Worm (Caenorhabditis elegans): ENCODE results near the gene lir-3.

lir-3 gene

ce11 chrII:11224045-11224481, 39.5 kb upstream of the lir-3 start (continued):
- TF ChIP-seq rec-8 (tag; optimal IDR thresholded peaks at IDR 0.05) (peak in 1 of 2 experiments; percentile 38), ceh-100 (GFP tag; IDR thresholded peaks at IDR 0.05) (peak; percentile 66), K11D2.4 (GFP tag; IDR thresholded peaks at IDR 0.05) (no peak), bed-2 (GFP tag; IDR thresholded peaks at IDR 0.05) (no peak), T07F8.4 (tag; optimal IDR thresholded peaks at IDR 0.05) (no peak), nfya-1 (tag; optimal IDR thresholded peaks at IDR 0.05; ENCODE audit: borderline replicate concordance, insufficient read depth) (no peak), ztf-3 (GFP tag; optimal IDR thresholded peaks at IDR 0.05) (no peak), bed-1 (GFP tag; IDR thresholded peaks at IDR 0.05) (no peak), D2030.7 (GFP tag; IDR thresholded peaks at IDR 0.05) (peak; percentile 94), pha-4 (tag; optimal IDR thresholded peaks at IDR 0.05) (no peak), nhr-90 (tag; optimal IDR thresholded peaks at IDR 0.05) (no peak), attf-6 (GFP tag; IDR thresholded peaks at IDR 0.05) (peak; percentile 93), madf-6 (GFP tag; IDR thresholded peaks at IDR 0.05) (peak; percentile 97), mes-4 (tag; optimal IDR thresholded peaks at IDR 0.05) (peak; percentile 29), dpff-1 (tag; optimal IDR thresholded peaks at IDR 0.05) (peak; percentile 68), ama-1 (optimal IDR thresholded peaks at IDR 0.05) (peak; percentile 95), ama-1 (GFP tag; optimal IDR thresholded peaks at IDR 0.05) (no peak), efl-1 (GFP tag; optimal IDR thresholded peaks at IDR 0.05) (peak; percentile 40), ZK185.1 (tag; optimal IDR thresholded peaks at IDR 0.05; ENCODE audit: poor library complexity, severe bottlenecking) (peak; percentile 81), Y95B8A.8 (GFP tag; IDR thresholded peaks at IDR 0.05) (no peak), ztf-6 (GFP tag; IDR thresholded peaks at IDR 0.05) (0 out of 2 replicates have a peak, but pooled peaks have one; percentile 13), sea-2 (GFP tag; IDR thresholded peaks at IDR 0.05) (no peak), nhr-80 (tag; optimal IDR thresholded peaks at IDR 0.05) (peak; percentile 60), unc-62 (GFP tag; optimal IDR thresholded peaks at IDR 0.05) (no peak), B0035.1 (tag; optimal IDR thresholded peaks at IDR 0.05) (peak; percentile 30), hmg-1.2 (GFP tag; IDR thresholded peaks at IDR 0.05) (peak; percentile 98), lir-1 (GFP tag; conservative IDR thresholded peaks at IDR 0.05) (0 out of 2 replicates have a peak, but pooled peaks have one; percentile 39), ekl-4 (GFP tag; IDR thresholded peaks at IDR 0.05) (peak; percentile 89), pbrm-1 (GFP tag; IDR thresholded peaks at IDR 0.05) (peak; percentile 97), F57A8.1 (GFP tag; optimal IDR thresholded peaks at IDR 0.05) (no peak), lin-26 (GFP tag; IDR thresholded peaks at IDR 0.05) (peak; percentile 64; the same call in 1 of the 2 replicates), lag-1 (GFP tag; IDR thresholded peaks at IDR 0.05) (no peak), mxl-1 (tag; optimal IDR thresholded peaks at IDR 0.05) (no peak), let-526 (GFP tag; IDR thresholded peaks at IDR 0.05) (no peak), F49E8.2 (tag; optimal IDR thresholded peaks at IDR 0.05; ENCODE audit: insufficient read depth) (peak; percentile 88), cebp-1 (GFP tag; IDR thresholded peaks at IDR 0.05) (no peak), cebp-1 (tag; optimal IDR thresholded peaks at IDR 0.05) (no peak), hlh-12 (tag; optimal IDR thresholded peaks at IDR 0.05) (no peak), rcor-1 (GFP tag; IDR thresholded peaks at IDR 0.05) (peak; percentile 91), ceh-40 (GFP tag; IDR thresholded peaks at IDR 0.05) (0 out of 2 replicates have a peak, but pooled peaks have one; percentile 4), attf-3 (GFP tag; conservative IDR thresholded peaks at IDR 0.05) (peak; percentile 62), snpc-3.4 (tag; optimal IDR thresholded peaks at IDR 0.05) (peak; percentile 98), egrh-3 (GFP tag; IDR thresholded peaks at IDR 0.05) (no peak), snpc-4 (GFP tag; optimal IDR thresholded peaks at IDR 0.05) (peak; percentile 99), snpc-4 (tag; optimal IDR thresholded peaks at IDR 0.05) (peak; percentile 99 to 100 (median 99)), hlh-26 (GFP tag; conservative IDR thresholded peaks at IDR 0.05) (no peak), ztf-28 (GFP tag; IDR thresholded peaks at IDR 0.05) (0 out of 2 replicates have a peak, but pooled peaks have one; percentile 17), ztf-25 (GFP tag; IDR thresholded peaks at IDR 0.05) (no peak), egl-44 (GFP tag; IDR thresholded peaks at IDR 0.05) (0 out of 2 replicates have a peak, but pooled peaks have one; percentile 20)
